Worm (Caenorhabditis elegans) whole organism, L1 larva: ENCODE results near the gene pph-4.1.

Experiments used
- blmp-1 ChIP-seq: fragments of 150-350 bp; optimal IDR thresholded peaks from 2 replicates; lab custom pipeline; 2014; ENCODE audit warnings: missing biosample characterization, missing genetic modification characterization
- ceh-82 ChIP-seq, 3 experiments: fragments of 150-350 bp in 1 of 3; sonication (generic microtip) in 2 of 3; optimal IDR thresholded peaks; 2 replicates each; lab custom pipeline; 2014 to 2017; ENCODE audit warnings: missing biosample characterization in 3 of 3, missing genetic modification characterization in 3 of 3
- ceh-90 ChIP-seq: sonication (generic microtip); optimal IDR thresholded peaks from 2 replicates; lab custom pipeline; 2016; ENCODE audit warnings: missing genetic modification characterization, missing compliant biosample characterization
- dpl-1 ChIP-seq, 3 experiments: fragments of 150-350 bp in 2 of 3; sonication (generic microtip) in 1 of 3; optimal IDR thresholded peaks; 2 replicates each; lab custom pipeline; 2014 to 2017; ENCODE audit warnings: missing biosample characterization in 3 of 3, missing genetic modification characterization in 3 of 3, missing genetic modification reagents in 3 of 3
- fkh-4 ChIP-seq: sonication (generic microtip); optimal IDR thresholded peaks from 2 replicates; lab custom pipeline; 2016; ENCODE audit warnings: missing compliant biosample characterization, missing genetic modification characterization, borderline replicate concordance
- lin-14 ChIP-seq: fragments of 200-800 bp; sonication (Bioruptor generic); optimal IDR thresholded peaks from 2 replicates; lab custom pipeline; 2018; ENCODE audit warnings: mild to moderate bottlenecking, missing genetic modification characterization, moderate library complexity, missing compliant biosample characterization
- lin-15B ChIP-seq: fragments of 150-350 bp; sonication (generic microtip); optimal IDR thresholded peaks from 3 replicates; lab custom pipeline; 2014; ENCODE audit warnings: missing biosample characterization, missing genetic modification characterization
- mdl-1 ChIP-seq, 2 experiments: fragments of 150-350 bp; optimal IDR thresholded peaks; 2 replicates each; lab custom pipeline; 2014 to 2017; ENCODE audit warnings: missing biosample characterization in 2 of 2, missing genetic modification characterization in 2 of 2, inconsistent platforms in 1 of 2
- mep-1 ChIP-seq: fragments of 150-350 bp; optimal IDR thresholded peaks from 2 replicates; lab custom pipeline; 2014; ENCODE audit warnings: missing biosample characterization, missing genetic modification characterization
- nhr-12 ChIP-seq: sonication (generic microtip); optimal IDR thresholded peaks from 2 replicates; lab custom pipeline; 2017; ENCODE audit warnings: missing biosample characterization, missing genetic modification characterization
- nhr-19 ChIP-seq: fragments of 200-800 bp; sonication (Bioruptor generic); conservative IDR thresholded peaks from 2 replicates; pipeline ENCODE4 v1.3.6; 2022; ENCODE audit warnings: missing genetic modification characterization, missing compliant biosample characterization
- nhr-237 ChIP-seq: fragments of 150-350 bp; optimal IDR thresholded peaks from 2 replicates; lab custom pipeline; 2014; ENCODE audit warnings: missing biosample characterization, missing genetic modification characterization
- rnt-1 ChIP-seq: sonication (generic microtip); optimal IDR thresholded peaks from 2 replicates; lab custom pipeline; 2016; ENCODE audit warnings: mild to moderate bottlenecking, missing genetic modification characterization, moderate library complexity, missing compliant biosample characterization
- ztf-11 ChIP-seq, 2 experiments: sonication (generic microtip); optimal IDR thresholded peaks; 2 replicates each; lab custom pipeline; 2016 to 2017; ENCODE audit warnings: missing genetic modification characterization in 2 of 2, missing biosample characterization in 1 of 2, missing compliant biosample characterization in 1 of 2

DNA sequence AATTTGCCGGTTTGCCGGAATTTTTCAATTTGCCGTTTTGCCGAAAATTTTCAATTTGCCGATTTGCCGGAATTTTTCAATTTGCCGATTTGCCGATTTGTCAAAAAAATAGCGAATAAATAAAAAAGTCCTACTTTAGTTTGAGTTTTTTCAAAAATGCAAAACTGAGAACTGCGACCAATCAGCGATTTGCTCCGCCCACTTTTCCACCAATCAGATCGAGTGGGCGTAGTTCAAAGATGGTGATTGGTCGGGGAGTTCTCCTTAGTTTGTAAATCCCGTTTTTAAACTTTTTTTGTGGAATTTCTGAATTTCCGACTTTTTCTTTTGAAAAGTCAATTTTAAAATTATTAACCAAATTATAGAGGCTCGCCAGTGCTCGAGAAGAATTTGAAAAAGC is 19.8 kb downstream of the pph-4.1 start:
- no peak for TF ChIP-seq dpl-1 (GFP tag; optimal IDR thresholded peaks at IDR 0.05; lab: Kevin White, UChicago)
- TF ChIP-seq nhr-12 (tag; lab: Kevin White, UChicago), result no peak
- TF ChIP-seq ceh-82 (tag; optimal IDR thresholded peaks at IDR 0.05; lab: Kevin White, UChicago), result no peak
- no peak for TF ChIP-seq ztf-11 (tag; optimal IDR thresholded peaks at IDR 0.05; lab: Kevin White, UChicago)
- no peak for TF ChIP-seq blmp-1 (tag; lab: Kevin White, UChicago)
- TF ChIP-seq nhr-237, result no peak
- TF ChIP-seq lin-14 (GFP tag; lab: Kevin White, UChicago), result no peak
- no peak for TF ChIP-seq nhr-19 (GFP tag; lab: Robert Waterston, UW)
- TF ChIP-seq ceh-90 (tag; lab: Kevin White, UChicago), result no peak
- no peak for TF ChIP-seq lin-15B (tag; lab: Kevin White, UChicago)
- no peak for TF ChIP-seq rnt-1 (tag; lab: Kevin White, UChicago)
- no peak for TF ChIP-seq fkh-4 (tag; lab: Kevin White, UChicago)
- no peak for TF ChIP-seq mep-1 (tag; lab: Kevin White, UChicago)
- no peak for TF ChIP-seq mdl-1 (tag; optimal IDR thresholded peaks at IDR 0.05; lab: Kevin White, UChicago)
